Worm (Caenorhabditis elegans) whole organism, mixed stage, embryonic: ENCODE results near the gene mboa-3.

Experiments
- bed-3 ChIP-seq: fragments of 200-800 bp; sonication (Bioruptor generic); optimal IDR thresholded peaks from 3 replicates; lab custom pipeline; 2018; ENCODE audit warnings: mild to moderate bottlenecking, missing genetic modification characterization, moderate library complexity, missing compliant biosample characterization
- blmp-1 ChIP-seq: fragments of 150-350 bp; optimal IDR thresholded peaks from 2 replicates; lab custom pipeline; 2014; ENCODE audit warnings: missing biosample characterization, missing genetic modification characterization
- ceh-39 ChIP-seq: fragments of 150-350 bp; optimal IDR thresholded peaks from 2 replicates; lab custom pipeline; 2014; ENCODE audit warnings: missing biosample characterization, missing genetic modification characterization
- elt-3 ChIP-seq: fragments of 150-350 bp; optimal IDR thresholded peaks from 2 replicates; lab custom pipeline; 2014; ENCODE audit warnings: missing biosample characterization, missing genetic modification characterization
- lsy-2 ChIP-seq: fragments of 150-350 bp; optimal IDR thresholded peaks from 2 replicates; lab custom pipeline; 2014; ENCODE audit warnings: missing biosample characterization, missing genetic modification characterization
- mab-5 ChIP-seq: fragments of 150-350 bp; optimal IDR thresholded peaks from 2 replicates; lab custom pipeline; 2014; ENCODE audit warnings: missing biosample characterization, missing genetic modification characterization
- nhr-12 ChIP-seq: fragments of 150-350 bp; optimal IDR thresholded peaks from 2 replicates; lab custom pipeline; 2014; ENCODE audit warnings: missing biosample characterization, missing genetic modification characterization
- nhr-237 ChIP-seq: fragments of 150-350 bp; optimal IDR thresholded peaks from 2 replicates; lab custom pipeline; 2014; ENCODE audit warnings: missing biosample characterization, missing genetic modification characterization
- nhr-28 ChIP-seq: fragments of 150-350 bp; optimal IDR thresholded peaks from 2 replicates; lab custom pipeline; 2014; ENCODE audit warnings: missing biosample characterization, missing genetic modification characterization
- pha-4 ChIP-seq: fragments of 150-350 bp; optimal IDR thresholded peaks from 2 replicates; lab custom pipeline; 2018; ENCODE audit warnings: missing biosample characterization, missing genetic modification reagents, missing genetic modification characterization
- snpc-4 ChIP-seq: fragments of 150-350 bp; optimal IDR thresholded peaks from 2 replicates; lab custom pipeline; 2014; ENCODE audit warnings: missing biosample characterization, missing genetic modification characterization
- unc-39 ChIP-seq: fragments of 150-350 bp; optimal IDR thresholded peaks from 2 replicates; lab custom pipeline; 2014; ENCODE audit warnings: missing biosample characterization, missing genetic modification characterization
- unc-62 ChIP-seq: fragments of 150-350 bp; optimal IDR thresholded peaks from 2 replicates; lab custom pipeline; 2014; ENCODE audit warnings: missing biosample characterization, missing genetic modification reagents, missing genetic modification characterization
- ztf-11 ChIP-seq: fragments of 150-350 bp; optimal IDR thresholded peaks from 2 replicates; lab custom pipeline; 2014; ENCODE audit warnings: missing biosample characterization, missing genetic modification characterization

DNA sequence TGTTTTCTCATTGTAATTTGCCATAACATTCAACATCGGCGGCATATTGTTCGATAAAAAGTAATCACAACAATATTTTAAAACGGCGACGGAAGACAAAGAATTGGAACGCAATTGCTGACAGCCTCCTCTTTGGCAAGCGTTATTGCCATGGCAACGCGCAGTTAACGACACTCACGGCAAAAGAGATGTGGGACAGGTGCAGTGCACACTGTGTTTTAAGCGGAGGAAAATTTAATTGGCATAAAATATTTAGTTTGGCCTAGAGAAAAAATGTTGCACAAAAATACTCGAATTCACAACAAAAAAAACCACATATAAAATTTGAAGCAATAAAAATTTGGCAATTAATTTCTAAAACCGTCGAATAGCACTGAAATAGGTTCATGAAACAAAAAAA, 30.0 kb upstream of the mboa-3 start, which contains the start of gene ifta-1:
- TF ChIP-seq elt-3 (tag; lab: Kevin White, UChicago) (no peak), unc-39 (tag; lab: Kevin White, UChicago) (no peak), bed-3 (GFP tag; lab: Kevin White, UChicago) (no peak), nhr-28 (tag; lab: Kevin White, UChicago) (no peak), ztf-11 (tag; lab: Kevin White, UChicago) (no peak), pha-4 (tag; lab: Kevin White, UChicago) (no peak), nhr-12 (no peak), unc-62 (GFP tag; lab: Kevin White, UChicago) (no peak), nhr-237 (tag; lab: Kevin White, UChicago) (no peak), lsy-2 (no peak), ceh-39 (tag; lab: Kevin White, UChicago) (no peak), blmp-1 (no peak), snpc-4 (tag; lab: Kevin White, UChicago) (no peak), mab-5 (no peak)
